Worm (Caenorhabditis elegans): ENCODE results near the gene cutl-22.

DNA sequence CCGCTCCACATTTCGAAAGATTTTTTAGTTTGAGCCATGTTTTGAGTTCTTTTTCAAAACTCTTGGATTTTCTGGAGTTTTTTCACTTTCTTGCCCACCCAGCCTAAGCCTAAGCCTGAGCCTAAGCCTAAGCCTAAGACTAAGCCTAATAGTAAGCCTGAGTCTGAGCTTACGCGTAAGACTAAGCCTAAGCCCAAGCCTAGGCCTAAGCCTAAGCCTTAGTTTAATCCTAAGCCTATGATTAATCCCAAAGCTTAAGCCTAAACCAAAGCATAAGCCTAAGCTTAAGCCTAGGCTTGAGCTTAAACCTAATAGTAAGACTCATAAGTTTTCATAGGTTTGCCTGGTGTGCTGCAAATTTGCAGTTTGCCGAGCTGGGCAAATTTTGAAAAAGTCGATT lies 718 bp downstream of the cutl-22 start:
- TF ChIP-seq mdl-1 (tag; optimal IDR thresholded peaks at IDR 0.05) (no peak), aha-1 (tag) (peak; percentile 72), unc-62 (GFP tag; optimal IDR thresholded peaks at IDR 0.05 in 1 of 2) (no peak), unc-62 (tag; optimal IDR thresholded peaks at IDR 0.05) (no peak), Y105C5A.15 (GFP tag; IDR thresholded peaks at IDR 0.05) (no peak), T26A8.4 (GFP tag; IDR thresholded peaks at IDR 0.05) (no peak), nhr-77 (tag; optimal IDR thresholded peaks at IDR 0.05) (no peak), F37D6.2 (tag; optimal IDR thresholded peaks at IDR 0.05) (no peak), unc-39 (tag; optimal IDR thresholded peaks at IDR 0.05) (no peak), lin-13 (GFP tag; optimal IDR thresholded peaks at IDR 0.05) (no peak)
